Worm (Caenorhabditis elegans) whole organism, L1 larva: Measurements from ENCODE around the gene gst-37.
A peak's percentile ranks its signal among the peaks of the same experiment; 100 is the strongest.

ENCODE experiments used
- ama-1 ChIP-seq: fragments of 150-350 bp; optimal IDR thresholded peaks from 2 replicates; lab custom pipeline; 2014
- blmp-1 ChIP-seq: fragments of 150-350 bp; optimal IDR thresholded peaks from 2 replicates; lab custom pipeline; 2014; ENCODE audit warnings: missing biosample characterization, missing genetic modification characterization
- elt-2 ChIP-seq: sonication (generic microtip); optimal IDR thresholded peaks from 2 replicates; lab custom pipeline; 2016; ENCODE audit warnings: missing genetic modification characterization, mild to moderate bottlenecking, inconsistent platforms, missing compliant biosample characterization, missing genetic modification reagents
- grh-1 ChIP-seq: fragments of 200-800 bp; sonication (Bioruptor generic); IDR thresholded peaks from 2 replicates; pipeline ENCODE4 v1.3.6; 2022; ENCODE audit warnings: missing genetic modification reagents, missing genetic modification characterization, missing compliant biosample characterization
- hpl-2 ChIP-seq: fragments of 150-350 bp; optimal IDR thresholded peaks from 2 replicates; lab custom pipeline; 2014; ENCODE audit warnings: missing biosample characterization, missing genetic modification reagents, missing genetic modification characterization
- lin-15B ChIP-seq: fragments of 150-350 bp; sonication (generic microtip); optimal IDR thresholded peaks from 3 replicates; lab custom pipeline; 2014; ENCODE audit warnings: missing biosample characterization, missing genetic modification characterization
- mef-2 ChIP-seq: fragments of 150-350 bp; optimal IDR thresholded peaks from 2 replicates; lab custom pipeline; 2014; ENCODE audit warnings: missing biosample characterization, missing genetic modification characterization
- skn-1 ChIP-seq: fragments of 150-350 bp; optimal IDR thresholded peaks from 2 replicates; lab custom pipeline; 2014; ENCODE audit warnings: missing biosample characterization, missing genetic modification characterization

DNA sequence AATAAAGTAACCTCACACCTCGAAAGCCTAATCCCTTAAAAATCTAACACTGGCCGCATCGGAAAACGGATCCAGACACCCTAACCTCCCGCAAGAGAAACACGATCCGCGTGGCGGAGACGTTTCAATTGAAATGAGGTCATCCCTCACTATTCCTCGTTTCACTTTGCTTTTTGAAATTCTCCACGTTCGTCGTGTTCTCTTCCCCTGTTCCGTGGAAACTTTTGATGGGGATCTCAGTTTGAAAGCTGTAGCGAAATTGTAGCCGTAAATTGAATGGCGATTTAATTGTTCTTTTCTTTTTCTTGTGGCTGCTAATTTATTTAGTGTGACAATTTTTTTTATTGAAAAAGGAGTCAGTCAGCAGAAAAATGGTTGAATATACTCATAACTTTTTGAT, 47.4 kb downstream of the gst-37 start:
- peak; percentile 51 for TF ChIP-seq blmp-1 (tag; lab: Kevin White, UChicago)
- no peak for TF ChIP-seq hpl-2
- TF ChIP-seq ama-1 (lab: Kevin White, UChicago) = no peak
- TF ChIP-seq grh-1 (GFP tag; lab: Robert Waterston, UW) = no peak
- TF ChIP-seq skn-1 = no peak
- TF ChIP-seq lin-15B (tag; lab: Kevin White, UChicago) = no peak
- no peak for TF ChIP-seq mef-2
- no peak for TF ChIP-seq elt-2 (tag; lab: Kevin White, UChicago)
